Worm (Caenorhabditis elegans) whole organism, L4/young adult: ENCODE results near the gene F26F12.2.

Source experiments
- W03F9.2 ChIP-seq: fragments of 150-350 bp; optimal IDR thresholded peaks from 2 replicates; lab custom pipeline; 2014; ENCODE audit warnings: missing biosample characterization, missing genetic modification characterization
- him-1 ChIP-seq: sonication (generic microtip); optimal IDR thresholded peaks from 2 replicates; lab custom pipeline; 2016; ENCODE audit warnings: missing genotype, missing genetic modification reagents, missing genetic modification characterization, missing compliant biosample characterization

ce11 chrV:5799373-5799772 is 39.0 kb downstream of the F26F12.2 start, which contains the start of gene cyn-17:
- TF ChIP-seq him-1 (tag; lab: Kevin White, UChicago) (no peak), W03F9.2 (tag; lab: Kevin White, UChicago) (no peak)
